Fruit fly (Drosophila melanogaster) whole organism, embryonic: ENCODE measurements around the gene CG44405.

Experiments
- Fer2 ChIP-seq: fragments of 200-800 bp; sonication (Bioruptor generic); optimal IDR thresholded peaks from 2 replicates; lab custom pipeline; 2018; ENCODE audit warnings: missing biosample characterization, mild to moderate bottlenecking, missing genetic modification characterization, moderate library complexity
- ara ChIP-seq: fragments of 200-800 bp; sonication (Bioruptor generic); IDR thresholded peaks from 2 replicates; pipeline ENCODE4 v1.3.6; 2022; ENCODE audit warnings: missing biosample characterization, missing genetic modification characterization
- pita ChIP-seq: fragments of 200-800 bp; sonication (Bioruptor generic); optimal IDR thresholded peaks from 2 replicates; lab custom pipeline; 2017; ENCODE audit warnings: missing biosample characterization, mild to moderate bottlenecking, missing genetic modification characterization
- schlank ChIP-seq: fragments of 200-800 bp; sonication (Bioruptor generic); optimal IDR thresholded peaks from 2 replicates; lab custom pipeline; 2018; ENCODE audit warnings: missing biosample characterization, mild to moderate bottlenecking, missing genetic modification characterization

- no peak for TF ChIP-seq ara
- no peak for TF ChIP-seq pita (GFP tag; lab: Kevin White, UChicago)
- no peak for TF ChIP-seq schlank
- no peak for TF ChIP-seq Fer2 (tag; lab: Kevin White, UChicago)
Observed at dm6 chr2L:16293703-16294233, 48.4 kb downstream of the CG44405 start, which contains the start of gene Cyp303a1.
